Worm (Caenorhabditis elegans): ENCODE data around the gene fbxa-28.

The fbxa-28 gene

ce11 chrIII:1295149-1295716, 2.5 kb upstream of the fbxa-28 start, which contains the start of gene fbxa-35:
fbxa-35 (plus strand) TSS chrIII:1295666.
- TF ChIP-seq fos-1 (tag; optimal IDR thresholded peaks at IDR 0.05), result peak; percentile 87
- no peak for TF ChIP-seq egl-27 (tag; optimal IDR thresholded peaks at IDR 0.05)

ce11 chrIII:1303414-1303813, 5.7 kb downstream of the fbxa-28 start, which contains the start of gene fbxa-75:
fbxa-75 (plus strand) TSS chrIII:1303714.
- TF ChIP-seq R02D3.7 (tag; optimal IDR thresholded peaks at IDR 0.05) (no peak), aly-2 (tag; optimal IDR thresholded peaks at IDR 0.05) (no peak), alr-1 (tag; optimal IDR thresholded peaks at IDR 0.05) (no peak), ztf-1 (GFP tag; conservative IDR thresholded peaks at IDR 0.05) (no peak)

ce11 chrIII:1307333-1307732, 9.6 kb downstream of the fbxa-28 start:
- TF ChIP-seq ztf-4 (tag; optimal IDR thresholded peaks at IDR 0.05) (no peak), ztf-11 (tag; optimal IDR thresholded peaks at IDR 0.05) (no peak), nhr-21 (tag; optimal IDR thresholded peaks at IDR 0.05) (no peak), sma-3 (GFP tag; optimal IDR thresholded peaks at IDR 0.05) (no peak), lsy-2 (tag; optimal IDR thresholded peaks at IDR 0.05) (no peak), mdl-1 (tag; optimal IDR thresholded peaks at IDR 0.05) (no peak), C34F6.9 (tag; optimal IDR thresholded peaks at IDR 0.05) (no peak), mbf-1 (tag; optimal IDR thresholded peaks at IDR 0.05) (no peak), mab-5 (tag; optimal IDR thresholded peaks at IDR 0.05) (no peak), gmeb-1 (tag; optimal IDR thresholded peaks at IDR 0.05) (no peak), aly-2 (tag; optimal IDR thresholded peaks at IDR 0.05) (no peak), nhr-129 (tag; optimal IDR thresholded peaks at IDR 0.05) (no peak), ceh-82 (tag; optimal IDR thresholded peaks at IDR 0.05) (no peak), ceh-16 (tag; optimal IDR thresholded peaks at IDR 0.05) (no peak), nhr-10 (tag; optimal IDR thresholded peaks at IDR 0.05) (no peak)

ce11 chrIII:1308209-1308608, 10.5 kb downstream of the fbxa-28 start, which contains the start of gene fbxa-79:
fbxa-79 (minus strand) TSS chrIII:1308294.
- peak; percentile 13 for TF ChIP-seq sma-9 (GFP tag; optimal IDR thresholded peaks at IDR 0.05)
- no peak for TF ChIP-seq sma-9 (tag; optimal IDR thresholded peaks at IDR 0.05)
- TF ChIP-seq unc-55 (GFP tag; optimal IDR thresholded peaks at IDR 0.05), result peak; percentile 13
- TF ChIP-seq fos-1 (tag; optimal IDR thresholded peaks at IDR 0.05), result peak; percentile 66
- peak; percentile 80 for TF ChIP-seq nhr-129 (tag; optimal IDR thresholded peaks at IDR 0.05)
- TF ChIP-seq blmp-1 (tag; optimal IDR thresholded peaks at IDR 0.05; ENCODE audit: insufficient read depth), result no peak

- TF ChIP-seq nhr-77 (tag; optimal IDR thresholded peaks at IDR 0.05) (no peak), mbf-1 (tag; optimal IDR thresholded peaks at IDR 0.05) (no peak), ama-1 (optimal IDR thresholded peaks at IDR 0.05) (no peak), unc-62 (GFP tag; optimal IDR thresholded peaks at IDR 0.05) (no peak), snpc-4 (tag; optimal IDR thresholded peaks at IDR 0.05) (no peak), gmeb-1 (tag; optimal IDR thresholded peaks at IDR 0.05) (no peak), sem-4 (tag; optimal IDR thresholded peaks at IDR 0.05) (no peak), skn-1 (tag; optimal IDR thresholded peaks at IDR 0.05) (no peak), dmd-4 (tag; optimal IDR thresholded peaks at IDR 0.05) (no peak), lin-39 (tag; optimal IDR thresholded peaks at IDR 0.05) (no peak), sma-3 (GFP tag; optimal IDR thresholded peaks at IDR 0.05) (no peak), unc-55 (GFP tag; optimal IDR thresholded peaks at IDR 0.05) (no peak), peb-1 (tag; optimal IDR thresholded peaks at IDR 0.05) (no peak), zag-1 (tag; optimal IDR thresholded peaks at IDR 0.05) (no peak), nhr-129 (tag; optimal IDR thresholded peaks at IDR 0.05) (no peak), sma-9 (GFP tag; optimal IDR thresholded peaks at IDR 0.05) (no peak), sma-9 (tag; optimal IDR thresholded peaks at IDR 0.05) (no peak), C34F6.9 (tag; optimal IDR thresholded peaks at IDR 0.05) (no peak), nhr-6 (tag; optimal IDR thresholded peaks at IDR 0.05) (no peak), nhr-12 (tag; optimal IDR thresholded peaks at IDR 0.05) (no peak)
Measured at ce11 chrIII:1308887-1309286, 11.2 kb downstream of the fbxa-28 start, which contains the start of gene Y82E9BL.12. Y82E9BL.12 (plus strand) TSS chrIII:1309187.
